Worm (Caenorhabditis elegans) whole organism, young adult: Measurements from ENCODE around the gene hrg-2.

ENCODE experiments used
- B0035.1 ChIP-seq: sonication (generic microtip); optimal IDR thresholded peaks from 2 replicates; lab custom pipeline; 2016; ENCODE audit warnings: missing genetic modification characterization, mild to moderate bottlenecking, missing compliant biosample characterization, missing genotype, missing genetic modification reagents
- F23B12.7 ChIP-seq: sonication (generic microtip); optimal IDR thresholded peaks from 2 replicates; lab custom pipeline; 2017; ENCODE audit warnings: missing genetic modification characterization, mild to moderate bottlenecking, missing compliant biosample characterization, antibody characterized with exemption, moderate library complexity; ENCODE audit not compliant: insufficient read depth
- F57C9.4 ChIP-seq: sonication (generic microtip); optimal IDR thresholded peaks from 2 replicates; lab custom pipeline; 2017; ENCODE audit warnings: mild to moderate bottlenecking, missing genetic modification characterization, missing compliant biosample characterization
- K11D2.4 ChIP-seq: fragments of 200-800 bp; sonication (Bioruptor generic); IDR thresholded peaks from 2 replicates; pipeline ENCODE4 v1.3.6; 2022; ENCODE audit warnings: missing genetic modification reagents, missing genetic modification characterization, missing compliant biosample characterization
- T07F8.4 ChIP-seq: sonication (generic microtip); optimal IDR thresholded peaks from 2 replicates; lab custom pipeline; 2016; ENCODE audit warnings: mild to moderate bottlenecking, missing genetic modification characterization, moderate library complexity, missing compliant biosample characterization
- Y53F4B.3 ChIP-seq: fragments of 200-800 bp; sonication (Bioruptor generic); IDR thresholded peaks from 2 replicates; pipeline ENCODE4 v1.3.6; 2022; ENCODE audit warnings: missing genetic modification reagents, missing genetic modification characterization, missing compliant biosample characterization
- Y56A3A.18 ChIP-seq: fragments of 200-800 bp; sonication (Bioruptor generic); IDR thresholded peaks from 2 replicates; pipeline ENCODE4 v1.3.6; 2022; ENCODE audit warnings: missing genetic modification reagents, missing genetic modification characterization, missing compliant biosample characterization
- Y67H2A.10 ChIP-seq: fragments of 200-800 bp; sonication (Bioruptor generic); conservative IDR thresholded peaks from 2 replicates; pipeline ENCODE4 v1.3.6; 2022; ENCODE audit warnings: missing genetic modification reagents, missing genetic modification characterization, missing compliant biosample characterization
- aptf-2 ChIP-seq: fragments of 200-800 bp; sonication (Bioruptor generic); conservative IDR thresholded peaks from 2 replicates; pipeline ENCODE4 v1.3.6; 2022; ENCODE audit warnings: missing genetic modification reagents, missing genetic modification characterization, missing compliant biosample characterization
- atf-7 ChIP-seq: sonication (generic microtip); optimal IDR thresholded peaks from 2 replicates; lab custom pipeline; 2017; ENCODE audit warnings: mild to moderate bottlenecking, missing genetic modification characterization, missing compliant biosample characterization
- attf-3 ChIP-seq: fragments of 200-800 bp; sonication (Bioruptor generic); conservative IDR thresholded peaks from 2 replicates; pipeline ENCODE4 v1.3.6; 2022; ENCODE audit warnings: missing genetic modification reagents, missing genetic modification characterization, missing compliant biosample characterization
- attf-5 ChIP-seq: fragments of 200-800 bp; sonication (Bioruptor generic); optimal IDR thresholded peaks from 2 replicates; lab custom pipeline; 2018; ENCODE audit warnings: mild to moderate bottlenecking, missing genetic modification characterization, missing compliant biosample characterization
- attf-6 ChIP-seq: fragments of 200-800 bp; sonication (Bioruptor generic); IDR thresholded peaks from 2 replicates; pipeline ENCODE4 v1.3.6; 2022; ENCODE audit warnings: missing genetic modification reagents, missing genetic modification characterization, missing compliant biosample characterization
- ceh-100 ChIP-seq: fragments of 200-800 bp; sonication (Bioruptor generic); IDR thresholded peaks from 2 replicates; pipeline ENCODE4 v1.3.6; 2022; ENCODE audit warnings: missing genetic modification reagents, missing genetic modification characterization, missing compliant biosample characterization
- ceh-27 ChIP-seq: fragments of 200-800 bp; sonication (Bioruptor generic); optimal IDR thresholded peaks from 2 replicates; lab custom pipeline; 2018; ENCODE audit warnings: mild to moderate bottlenecking, missing genetic modification characterization, moderate library complexity, missing compliant biosample characterization
- ceh-58 ChIP-seq: fragments of 200-800 bp; sonication (Bioruptor generic); IDR thresholded peaks from 2 replicates; pipeline ENCODE4 v1.3.6; 2022; ENCODE audit warnings: missing genetic modification characterization, missing compliant biosample characterization
- ceh-79 ChIP-seq: sonication (generic microtip); optimal IDR thresholded peaks from 2 replicates; lab custom pipeline; 2017; ENCODE audit warnings: mild to moderate bottlenecking, missing genetic modification characterization, missing compliant biosample characterization
- ceh-91 ChIP-seq: fragments of 200-800 bp; sonication (Bioruptor generic); IDR thresholded peaks from 2 replicates; pipeline ENCODE4 v1.3.6; 2022; ENCODE audit warnings: missing genetic modification reagents, missing genetic modification characterization, missing compliant biosample characterization
- dpl-1 ChIP-seq: fragments of 150-350 bp; optimal IDR thresholded peaks from 2 replicates; lab custom pipeline; 2014; ENCODE audit warnings: missing biosample characterization, missing genetic modification reagents, missing genetic modification characterization
- efl-1 ChIP-seq: fragments of 150-350 bp; optimal IDR thresholded peaks from 2 replicates; lab custom pipeline; 2014; ENCODE audit warnings: missing biosample characterization, missing genetic modification reagents, missing genetic modification characterization
- egrh-3 ChIP-seq: fragments of 200-800 bp; sonication (Bioruptor generic); IDR thresholded peaks from 2 replicates; pipeline ENCODE4 v1.3.6; 2022; ENCODE audit warnings: missing genetic modification reagents, missing genetic modification characterization, missing compliant biosample characterization
- ekl-4 ChIP-seq: fragments of 200-800 bp; sonication (Bioruptor generic); IDR thresholded peaks from 2 replicates; pipeline ENCODE4 v1.3.6; 2022; ENCODE audit warnings: missing genetic modification reagents, missing genetic modification characterization, missing compliant biosample characterization
- let-607 ChIP-seq, 2 experiments: fragments of 200-800 bp in 1 of 2; sonication (Bioruptor generic) in 1 of 2; sonication (generic microtip) in 1 of 2; optimal IDR thresholded peaks; 2 replicates each; lab custom pipeline; 2016 to 2018; ENCODE audit warnings: mild to moderate bottlenecking in 2 of 2, missing compliant biosample characterization in 2 of 2, missing genetic modification characterization in 2 of 2, moderate library complexity in 2 of 2, missing genotype in 1 of 2
- madf-10 ChIP-seq: sonication (generic microtip); optimal IDR thresholded peaks from 2 replicates; lab custom pipeline; 2016; ENCODE audit warnings: mild to moderate bottlenecking, missing genetic modification characterization, missing compliant biosample characterization
- madf-3 ChIP-seq: fragments of 200-800 bp; sonication (Bioruptor generic); IDR thresholded peaks from 2 replicates; pipeline ENCODE4 v1.3.6; 2022; ENCODE audit warnings: missing genetic modification reagents, missing genetic modification characterization, missing compliant biosample characterization
- madf-6 ChIP-seq: fragments of 200-800 bp; sonication (Bioruptor generic); IDR thresholded peaks from 2 replicates; pipeline ENCODE4 v1.3.6; 2022; ENCODE audit warnings: missing genetic modification reagents, missing genetic modification characterization, missing compliant biosample characterization
- madf-8 ChIP-seq: fragments of 200-800 bp; sonication (Bioruptor generic); conservative IDR thresholded peaks from 2 replicates; pipeline ENCODE4 v1.3.6; 2022; ENCODE audit warnings: missing genetic modification reagents, missing genetic modification characterization, missing compliant biosample characterization
- mes-4 ChIP-seq: sonication (generic microtip); optimal IDR thresholded peaks from 2 replicates; lab custom pipeline; 2016; ENCODE audit warnings: missing genotype, missing genetic modification characterization, missing compliant biosample characterization
- nfya-1 ChIP-seq: sonication (generic microtip); optimal IDR thresholded peaks from 2 replicates; lab custom pipeline; 2017; ENCODE audit warnings: antibody characterized with exemption, missing compliant biosample characterization, missing genetic modification characterization, borderline replicate concordance; ENCODE audit not compliant: insufficient read depth
- nhr-27 ChIP-seq: fragments of 200-800 bp; sonication (Bioruptor generic); optimal IDR thresholded peaks from 2 replicates; lab custom pipeline; 2018; ENCODE audit warnings: mild to moderate bottlenecking, missing genetic modification characterization, moderate library complexity, missing compliant biosample characterization
- nhr-80 ChIP-seq: sonication (generic microtip); optimal IDR thresholded peaks from 2 replicates; lab custom pipeline; 2016; ENCODE audit warnings: missing genetic modification characterization, missing compliant biosample characterization
- rcor-1 ChIP-seq: fragments of 200-800 bp; sonication (Bioruptor generic); IDR thresholded peaks from 2 replicates; pipeline ENCODE4 v1.3.6; 2022; ENCODE audit warnings: missing genetic modification reagents, missing genetic modification characterization, missing compliant biosample characterization
- sdz-38 ChIP-seq: sonication (generic microtip); optimal IDR thresholded peaks from 2 replicates; lab custom pipeline; 2016; ENCODE audit warnings: missing genotype, missing genetic modification characterization, missing compliant biosample characterization
- snpc-1.3 ChIP-seq: sonication (generic microtip); optimal IDR thresholded peaks from 2 replicates; lab custom pipeline; 2017; ENCODE audit warnings: missing genetic modification characterization, mild to moderate bottlenecking, missing compliant biosample characterization, antibody characterized with exemption, moderate library complexity, missing genotype, missing genetic modification reagents; ENCODE audit not compliant: insufficient read depth
- snpc-3.4 ChIP-seq: sonication (generic microtip); optimal IDR thresholded peaks from 2 replicates; lab custom pipeline; 2017; ENCODE audit warnings: missing genetic modification characterization, mild to moderate bottlenecking, missing compliant biosample characterization, antibody characterized with exemption, moderate library complexity, missing genotype, missing genetic modification reagents
- snpc-4 ChIP-seq, 5 experiments: fragments of 150-350 bp in 1 of 5; sonication (generic microtip) in 4 of 5; optimal IDR thresholded peaks; 2 replicates each; lab custom pipeline; 2014 to 2018; ENCODE audit warnings: missing genetic modification characterization in 5 of 5, missing biosample characterization in 3 of 5, antibody characterized with exemption in 2 of 5, mild to moderate bottlenecking in 2 of 5, missing compliant biosample characterization in 2 of 5, missing genotype in 2 of 5, moderate library complexity in 2 of 5, missing genetic modification reagents in 1 of 5
- somi-1 ChIP-seq: fragments of 200-800 bp; sonication (Bioruptor generic); optimal IDR thresholded peaks from 2 replicates; lab custom pipeline; 2018; ENCODE audit warnings: mild to moderate bottlenecking, missing genetic modification characterization, missing compliant biosample characterization
- ztf-22 ChIP-seq: fragments of 200-800 bp; sonication (Bioruptor generic); optimal IDR thresholded peaks from 2 replicates; lab custom pipeline; 2018; ENCODE audit warnings: mild to moderate bottlenecking, missing genetic modification characterization, moderate library complexity, missing compliant biosample characterization
- ztf-26 ChIP-seq: sonication (generic microtip); optimal IDR thresholded peaks from 2 replicates; lab custom pipeline; 2017; ENCODE audit warnings: missing genetic modification characterization, missing compliant biosample characterization
- ztf-6 ChIP-seq: fragments of 200-800 bp; sonication (Bioruptor generic); IDR thresholded peaks from 2 replicates; pipeline ENCODE4 v1.3.6; 2022; ENCODE audit warnings: missing genetic modification reagents, missing genetic modification characterization, missing compliant biosample characterization

hrg-2 gene

DNA sequence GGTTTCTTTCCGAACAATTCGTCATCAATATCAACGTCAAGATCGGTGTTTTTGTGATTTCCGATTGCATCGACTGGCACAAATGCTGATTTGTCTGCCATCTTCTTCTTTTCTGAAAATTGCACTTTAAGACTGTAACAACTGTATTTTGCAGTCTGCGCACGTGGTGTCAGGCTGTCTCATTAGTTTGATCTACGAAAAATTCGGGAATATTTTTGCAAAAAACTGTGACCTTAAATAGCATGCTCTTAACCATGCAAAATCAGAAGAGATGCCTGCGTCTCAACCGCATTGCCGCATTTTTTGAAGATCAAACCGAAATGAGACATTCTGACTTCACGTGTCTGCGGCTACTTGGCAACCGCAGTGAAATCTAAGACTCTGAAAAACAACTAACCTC is 8.9 kb downstream of the hrg-2 start, which contains the start of gene K01D12.7:
K01D12.7 (minus strand) TSS at position 101 of the 400 bp plus-strand sequence.
- TF ChIP-seq attf-3 (GFP tag; lab: Robert Waterston, UW) (0 out of 2 replicates have a peak, but pooled peaks have one; percentile 31), efl-1 (GFP tag; lab: Kevin White, UChicago) (peak; percentile 22), madf-8 (GFP tag; lab: Robert Waterston, UW) (0 out of 2 replicates have a peak, but pooled peaks have one; percentile 7), attf-6 (GFP tag; lab: Robert Waterston, UW) (no peak), Y56A3A.18 (no peak), madf-6 (GFP tag; lab: Robert Waterston, UW) (peak; percentile 80), ekl-4 (GFP tag; lab: Robert Waterston, UW) (no peak), ceh-91 (GFP tag; lab: Robert Waterston, UW) (no peak), B0035.1 (tag; lab: Kevin White, UChicago) (no peak)

DNA sequence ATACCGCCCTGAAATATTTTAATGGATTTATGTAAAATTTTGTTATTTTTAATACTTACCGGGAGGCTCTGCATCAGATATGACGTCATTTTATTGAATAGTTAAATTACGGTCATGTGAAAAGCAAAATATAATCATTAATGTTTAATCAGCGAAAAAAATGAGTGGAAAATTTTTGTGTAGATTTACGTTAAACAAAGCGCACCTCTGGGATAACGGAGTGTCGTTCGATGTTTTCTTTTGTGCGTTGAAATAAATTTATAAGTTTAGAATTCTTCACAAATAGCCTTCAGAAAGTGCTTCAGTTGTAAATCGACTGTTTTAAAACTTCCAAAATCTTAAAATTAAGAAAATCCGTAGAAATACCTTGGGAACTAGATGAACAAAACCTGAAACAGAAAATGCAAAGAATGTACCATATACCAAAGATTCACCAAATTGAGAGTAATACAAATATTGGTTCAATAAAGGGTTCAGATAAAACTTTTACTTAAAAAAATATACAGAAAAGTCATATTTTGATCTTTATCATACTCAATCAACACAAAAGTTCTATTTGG is 9.6 kb downstream of the hrg-2 start, which contains the start of the genes K01D12.20 and miga-1:
K01D12.20 (minus strand) TSS at position 138 of the 560 bp plus-strand sequence.
miga-1 (minus strand) TSS at position 183 of the 560 bp plus-strand sequence.
- no peak for TF ChIP-seq snpc-3.4 (tag; lab: Kevin White, UChicago)
- peak; percentile 29; the same call in 1 of the 2 replicates for TF ChIP-seq madf-6 (GFP tag; lab: Robert Waterston, UW)
- no peak for TF ChIP-seq madf-3 (GFP tag; lab: Robert Waterston, UW)
- TF ChIP-seq T07F8.4 (tag; lab: Kevin White, UChicago): no peak
- no peak for TF ChIP-seq sdz-38
- no peak for TF ChIP-seq madf-10 (tag; lab: Kevin White, UChicago)
- TF ChIP-seq F23B12.7 (tag; lab: Kevin White, UChicago): peak; percentile 4
- no peak for TF ChIP-seq egrh-3 (GFP tag; lab: Robert Waterston, UW)
- no peak for TF ChIP-seq Y53F4B.3 (GFP tag; lab: Robert Waterston, UW)
- TF ChIP-seq atf-7: peak; percentile 33
- no peak for TF ChIP-seq rcor-1 (GFP tag; lab: Robert Waterston, UW)
- TF ChIP-seq ceh-27 (GFP tag; lab: Kevin White, UChicago): no peak
- TF ChIP-seq ceh-79 (tag; lab: Kevin White, UChicago): no peak
- peak; percentile 18 for TF ChIP-seq nhr-80 (tag; lab: Kevin White, UChicago)
- TF ChIP-seq ceh-100 (GFP tag; lab: Robert Waterston, UW): no peak
- TF ChIP-seq mes-4 (tag; lab: Kevin White, UChicago): no peak
- TF ChIP-seq ceh-58 (GFP tag; lab: Robert Waterston, UW): no peak
- no peak for TF ChIP-seq ztf-22 (GFP tag; lab: Kevin White, UChicago)
- no peak for TF ChIP-seq dpl-1 (GFP tag; lab: Kevin White, UChicago)
- TF ChIP-seq attf-5 (GFP tag; lab: Kevin White, UChicago): peak; percentile 7
- no peak for TF ChIP-seq ztf-26 (tag; lab: Kevin White, UChicago)
- no peak for TF ChIP-seq snpc-1.3
- no peak for TF ChIP-seq ztf-6 (GFP tag; lab: Robert Waterston, UW)
- TF ChIP-seq aptf-2 (GFP tag; lab: Robert Waterston, UW): no peak
- TF ChIP-seq attf-3 (GFP tag; lab: Robert Waterston, UW): peak; percentile 96

DNA sequence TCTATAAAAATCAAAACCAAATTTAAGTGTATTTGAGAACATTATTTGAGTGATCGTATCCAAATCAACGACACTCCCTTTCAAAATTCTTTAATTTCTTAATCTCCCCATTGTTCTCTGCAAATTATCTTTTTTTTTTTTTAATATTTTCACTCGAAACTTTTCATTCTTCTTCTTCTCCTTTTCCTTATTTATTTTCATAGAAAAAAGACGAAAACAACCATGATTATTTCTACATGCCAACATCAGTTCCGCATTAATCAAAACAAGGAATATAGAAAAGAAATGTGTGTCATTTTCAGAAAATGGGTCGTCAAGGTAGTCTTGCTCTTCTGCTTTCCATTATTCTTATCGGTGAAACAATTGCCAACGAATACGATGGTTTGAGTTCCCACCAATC is 12.8 kb downstream of the hrg-2 start, which contains the start of gene K01D12.5:
K01D12.5 (plus strand) TSS at position 301 of the 400 bp plus-strand sequence.
- no peak for TF ChIP-seq Y67H2A.10 (GFP tag; lab: Robert Waterston, UW)
- TF ChIP-seq let-607 (tag; optimal IDR thresholded peaks at IDR 0.05; lab: Kevin White, UChicago): no peak
- no peak for TF ChIP-seq F57C9.4 (tag; lab: Kevin White, UChicago)
- no peak for TF ChIP-seq madf-10 (tag; lab: Kevin White, UChicago)
- no peak for TF ChIP-seq snpc-4 (GFP tag; optimal IDR thresholded peaks at IDR 0.05; lab: Kevin White, UChicago)
- TF ChIP-seq snpc-4 (tag; optimal IDR thresholded peaks at IDR 0.05; lab: Kevin White, UChicago): no peak
- TF ChIP-seq nfya-1: no peak
- no peak for TF ChIP-seq somi-1
- no peak for TF ChIP-seq K11D2.4 (GFP tag; lab: Robert Waterston, UW)
- TF ChIP-seq nhr-27: no peak
- TF ChIP-seq rcor-1 (GFP tag; lab: Robert Waterston, UW): no peak
- TF ChIP-seq, all 124 proteins: peak for 0
